Worm (Caenorhabditis elegans) whole organism, midembryonic: Measurements from ENCODE around the gene del-8.

ENCODE experiments used
- T22C8.4 ChIP-seq: fragments of 200-800 bp; sonication (Bioruptor generic); IDR thresholded peaks from 2 replicates; pipeline ENCODE4 v1.3.6; 2022; ENCODE audit warnings: missing genetic modification characterization, missing compliant biosample characterization
- flt-1 ChIP-seq: fragments of 200-800 bp; sonication (Bioruptor generic); IDR thresholded peaks from 2 replicates; pipeline ENCODE4 v1.3.6; 2022; ENCODE audit warnings: missing genetic modification characterization, missing compliant biosample characterization
- ref-1 ChIP-seq: fragments of 200-800 bp; sonication (Bioruptor generic); conservative IDR thresholded peaks from 2 replicates; pipeline ENCODE4 v1.3.6; 2022; ENCODE audit warnings: missing genetic modification reagents, missing genetic modification characterization, missing compliant biosample characterization

DNA sequence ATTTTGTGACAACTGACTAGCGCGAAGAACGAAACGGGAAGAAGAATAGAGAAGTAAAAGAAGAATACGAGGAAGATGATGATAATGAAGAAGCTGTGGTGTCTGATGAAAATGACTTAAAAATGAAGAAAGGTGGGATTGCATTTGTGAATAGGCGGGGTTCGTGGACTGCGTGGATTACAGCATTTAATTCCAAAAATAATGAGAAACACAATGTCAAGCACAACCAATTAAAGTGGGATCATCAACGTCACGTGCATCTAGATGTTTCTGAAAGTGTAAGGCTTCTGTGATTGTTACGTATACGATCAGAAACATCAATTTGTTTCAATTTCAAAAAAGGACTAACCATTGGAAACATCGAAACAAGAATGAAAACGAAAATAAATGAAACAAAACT lies 12.3 kb upstream of the del-8 start, which contains the start of gene glb-17:
- TF ChIP-seq ref-1 (no peak), T22C8.4 (GFP tag; lab: Robert Waterston, UW) (no peak), flt-1 (GFP tag; lab: Robert Waterston, UW) (no peak)
